Fruit fly (Drosophila melanogaster) whole organism, adult: ENCODE data around the gene twf.

Experiments
- CG33017 ChIP-seq: fragments of 200-800 bp; sonication (Bioruptor generic); optimal IDR thresholded peaks from 2 replicates; lab custom pipeline; 2018; ENCODE audit warnings: missing biosample characterization, mild to moderate bottlenecking, missing genetic modification characterization, moderate library complexity
- CG7045 ChIP-seq: fragments of 200-800 bp; sonication (Bioruptor generic); optimal IDR thresholded peaks from 2 replicates; lab custom pipeline; 2017; ENCODE audit warnings: missing biosample characterization, mild to moderate bottlenecking, missing genetic modification characterization
- Clk ChIP-seq: fragments of 200-800 bp; sonication (Bioruptor generic); optimal IDR thresholded peaks from 2 replicates; lab custom pipeline; 2017; ENCODE audit warnings: missing biosample characterization, missing genetic modification characterization
- Crg-1 ChIP-seq: fragments of 200-800 bp; sonication (Bioruptor generic); optimal IDR thresholded peaks from 2 replicates; lab custom pipeline; 2016; ENCODE audit warnings: missing biosample characterization, missing genetic modification characterization
- Mnt ChIP-seq: fragments of 200-800 bp; sonication (Bioruptor generic); optimal IDR thresholded peaks from 2 replicates; lab custom pipeline; 2016; ENCODE audit warnings: missing biosample characterization, mild to moderate bottlenecking, missing genetic modification characterization
- bab1 ChIP-seq: fragments of 200-800 bp; sonication (Bioruptor generic); optimal IDR thresholded peaks from 3 replicates; lab custom pipeline; 2019; ENCODE audit warnings: missing biosample characterization, mild to moderate bottlenecking, missing genetic modification characterization, moderate library complexity
- cic ChIP-seq: fragments of 200-800 bp; sonication (Bioruptor generic); optimal IDR thresholded peaks from 2 replicates; lab custom pipeline; 2017; ENCODE audit warnings: missing biosample characterization, mild to moderate bottlenecking, missing genetic modification characterization, moderate library complexity
- kay ChIP-seq: fragments of 200-800 bp; sonication (Bioruptor generic); peaks from one replicate; lab custom pipeline; 2016; ENCODE audit warnings: missing biosample characterization, missing genetic modification characterization, borderline replicate concordance
- pad ChIP-seq: fragments of 200-800 bp; sonication (Bioruptor generic); optimal IDR thresholded peaks from 3 replicates; lab custom pipeline; 2017; ENCODE audit warnings: missing biosample characterization, missing genetic modification characterization, mild to moderate bottlenecking, moderate library complexity, missing genetic modification reagents
- toe ChIP-seq: fragments of 200-800 bp; sonication (Bioruptor generic); optimal IDR thresholded peaks from 2 replicates; lab custom pipeline; 2016; ENCODE audit warnings: missing biosample characterization, missing genetic modification characterization

DNA sequence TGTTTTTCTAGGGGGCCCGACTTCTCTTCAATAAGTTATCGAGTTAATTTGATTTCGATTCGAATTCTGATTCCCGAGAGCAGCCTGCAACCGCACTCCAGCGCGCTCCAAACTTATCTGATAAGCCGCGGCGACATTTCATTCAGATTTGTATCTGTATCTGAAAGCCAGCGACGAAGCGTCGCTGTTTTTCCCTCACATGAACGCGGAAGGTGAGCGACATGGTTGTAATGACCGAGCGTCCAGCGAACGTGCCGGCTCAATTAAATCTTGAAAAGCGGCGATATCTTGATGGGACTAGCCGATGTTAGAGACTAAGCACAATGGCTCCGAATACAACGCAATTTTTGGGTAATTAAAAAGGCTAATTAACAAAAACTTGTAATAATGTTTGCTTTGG is 19.4 kb upstream of the twf start, which contains the start of gene PK1-R:
- TF ChIP-seq toe (no peak), pad (GFP tag; lab: Kevin White, UChicago) (no peak), CG7045 (no peak), kay (GFP tag; lab: Kevin White, UChicago) (no peak), Crg-1 (GFP tag; lab: Kevin White, UChicago) (no peak), bab1 (GFP tag; lab: Kevin White, UChicago) (no peak), Mnt (no peak), CG33017 (tag; lab: Kevin White, UChicago) (no peak), cic (GFP tag; lab: Kevin White, UChicago) (no peak), Clk (GFP tag; lab: Kevin White, UChicago) (no peak)
